Fruit fly (Drosophila melanogaster): Measurements from ENCODE around the gene CG42853.

The CG42853 gene

dm6 chr3L:18099715-18100114, 22.1 kb downstream of the CG42853 start (continued):
- no peak for TF ChIP-seq pzg (GFP tag; optimal IDR thresholded peaks at IDR 0.05)
- TF ChIP-seq Blimp-1 (GFP tag; optimal IDR thresholded peaks at IDR 0.05), result peak; percentile 26
- no peak for TF ChIP-seq tll (GFP tag; optimal IDR thresholded peaks at IDR 0.05)
- TF ChIP-seq D19A (tag; optimal IDR thresholded peaks at IDR 0.05), result no peak
- TF ChIP-seq CG9727 (GFP tag; optimal IDR thresholded peaks at IDR 0.05), result no peak
- TF ChIP-seq CG11247 (GFP tag; IDR thresholded peaks at IDR 0.05), result no peak
- TF ChIP-seq PHDP (tag; optimal IDR thresholded peaks at IDR 0.05), result no peak
- peak; percentile 88 for TF ChIP-seq vvl (GFP tag; IDR thresholded peaks at IDR 0.05)
- TF ChIP-seq CG11504 (tag; optimal IDR thresholded peaks at IDR 0.05), result no peak
- TF ChIP-seq kni (GFP tag; optimal IDR thresholded peaks at IDR 0.05), result peak; percentile 15
- no peak for TF ChIP-seq pan (optimal IDR thresholded peaks at IDR 0.05)
- TF ChIP-seq pan (GFP tag; optimal IDR thresholded peaks at IDR 0.05 in 1 of 2, IDR thresholded peaks at IDR 0.05 in 1 of 2), result peak in 1 of 2 experiments; percentile 32
- TF ChIP-seq Bdp1 (GFP tag; optimal IDR thresholded peaks at IDR 0.05), result no peak
- TF ChIP-seq Rx (GFP tag; IDR thresholded peaks at IDR 0.05), result no peak
- no peak for TF ChIP-seq Sox100B (GFP tag; optimal IDR thresholded peaks at IDR 0.05)
- 0 out of 2 replicates have a peak, but pooled peaks have one; percentile 5 for TF ChIP-seq CG10959 (GFP tag; IDR thresholded peaks at IDR 0.05)
- no peak for TF ChIP-seq CkIIα-i1 (GFP tag; IDR thresholded peaks at IDR 0.05)
- TF ChIP-seq NfI (GFP tag; optimal IDR thresholded peaks at IDR 0.05), result peak; percentile 7
- TF ChIP-seq CG1529 (GFP tag; optimal IDR thresholded peaks at IDR 0.05), result no peak
- no peak for TF ChIP-seq gt (GFP tag; IDR thresholded peaks at IDR 0.05)
- no peak for TF ChIP-seq gem (tag; optimal IDR thresholded peaks at IDR 0.05)
- no peak for TF ChIP-seq CG7987 (GFP tag; optimal IDR thresholded peaks at IDR 0.05)
- peak; percentile 7 for TF ChIP-seq kay (GFP tag; optimal IDR thresholded peaks at IDR 0.05)
- no peak for TF ChIP-seq bbx (GFP tag; IDR thresholded peaks at IDR 0.05; ENCODE audit: partially characterized antibody)
- TF ChIP-seq sqz (GFP tag; optimal IDR thresholded peaks at IDR 0.05), result no peak
- no peak for TF ChIP-seq grau (tag; optimal IDR thresholded peaks at IDR 0.05)
- TF ChIP-seq NK7.1 (GFP tag; optimal IDR thresholded peaks at IDR 0.05), result no peak
- no peak for TF ChIP-seq Nf-YB (GFP tag; optimal IDR thresholded peaks at IDR 0.05)
- no peak for TF ChIP-seq CG1647 (GFP tag; optimal IDR thresholded peaks at IDR 0.05)
- no peak for TF ChIP-seq Aef1 (GFP tag; IDR thresholded peaks at IDR 0.05)
- TF ChIP-seq CG8388 (GFP tag; optimal IDR thresholded peaks at IDR 0.05), result no peak
- no peak for TF ChIP-seq CG14965 (GFP tag; optimal IDR thresholded peaks at IDR 0.05; ENCODE audit: borderline replicate concordance)
- no peak for TF ChIP-seq CG13894 (tag; optimal IDR thresholded peaks at IDR 0.05)
- TF ChIP-seq Lim3 (GFP tag; IDR thresholded peaks at IDR 0.05), result no peak
- no peak for TF ChIP-seq CG8290 (GFP tag; optimal IDR thresholded peaks at IDR 0.05)
- peak in 1 of 2 experiments; percentile 38 for TF ChIP-seq CG8290 (tag; optimal IDR thresholded peaks at IDR 0.05)
- TF ChIP-seq Nf-YA (GFP tag; IDR thresholded peaks at IDR 0.05), result 0 out of 2 replicates have a peak, but pooled peaks have one; percentile 7
- TF ChIP-seq dysf (GFP tag; IDR thresholded peaks at IDR 0.05), result peak; percentile 43; the same call in 1 of the 3 replicates
- TF ChIP-seq CG3065 (GFP tag; optimal IDR thresholded peaks at IDR 0.05), result no peak
- no peak for TF ChIP-seq schlank (tag; optimal IDR thresholded peaks at IDR 0.05)
- TF ChIP-seq exex (tag; optimal IDR thresholded peaks at IDR 0.05), result no peak
- no peak for TF ChIP-seq Hand (GFP tag; optimal IDR thresholded peaks at IDR 0.05)
- TF ChIP-seq Dp (GFP tag; optimal IDR thresholded peaks at IDR 0.05), result no peak
- no peak for TF ChIP-seq aop (GFP tag; IDR thresholded peaks at IDR 0.05)
- no peak for TF ChIP-seq chn (GFP tag; optimal IDR thresholded peaks at IDR 0.05)
- TF ChIP-seq Adf1 (GFP tag; IDR thresholded peaks at IDR 0.05), result no peak
- no peak for TF ChIP-seq CG12391 (tag; optimal IDR thresholded peaks at IDR 0.05)
- TF ChIP-seq ab (GFP tag; optimal IDR thresholded peaks at IDR 0.05), result no peak
- TF ChIP-seq row (GFP tag; IDR thresholded peaks at IDR 0.05), result peak; percentile 52
- TF ChIP-seq ac (GFP tag; optimal IDR thresholded peaks at IDR 0.05), result no peak
- TF ChIP-seq knrl (GFP tag; IDR thresholded peaks at IDR 0.05; ENCODE audit: partially characterized antibody), result no peak
- no peak for TF ChIP-seq gro (GFP tag; optimal IDR thresholded peaks at IDR 0.05)

All from whole organism, embryonic.